Worm (Caenorhabditis elegans) whole organism, young adult: ENCODE measurements around the gene C26B2.8.
"Not testable (repeated sequence)": the region's sequence is repeated elsewhere in the genome, so short reads cannot be mapped to it uniquely, and the experiment has no call there.

Experiments used
- B0019.2 ChIP-seq: fragments of 200-800 bp; sonication (Bioruptor generic); conservative IDR thresholded peaks from 2 replicates; pipeline ENCODE4 v1.3.6; 2022; ENCODE audit warnings: missing genetic modification reagents, missing genetic modification characterization, missing compliant biosample characterization
- B0035.1 ChIP-seq: sonication (generic microtip); optimal IDR thresholded peaks from 2 replicates; lab custom pipeline; 2016; ENCODE audit warnings: missing genetic modification characterization, mild to moderate bottlenecking, missing compliant biosample characterization, missing genotype, missing genetic modification reagents
- C17E4.6 ChIP-seq: fragments of 200-800 bp; sonication (Bioruptor generic); IDR thresholded peaks from 2 replicates; pipeline ENCODE4 v1.3.6; 2022; ENCODE audit warnings: missing genetic modification reagents, missing genetic modification characterization, missing compliant biosample characterization
- D2030.7 ChIP-seq: fragments of 200-800 bp; sonication (Bioruptor generic); IDR thresholded peaks from 2 replicates; pipeline ENCODE4 v1.3.6; 2022; ENCODE audit warnings: missing genetic modification reagents, missing genetic modification characterization, missing compliant biosample characterization
- F33H1.4 ChIP-seq: fragments of 200-800 bp; sonication (Bioruptor generic); IDR thresholded peaks from 2 replicates; pipeline ENCODE4 v1.3.6; 2022; ENCODE audit warnings: missing genetic modification reagents, missing genetic modification characterization, missing compliant biosample characterization
- K11D2.4 ChIP-seq: fragments of 200-800 bp; sonication (Bioruptor generic); IDR thresholded peaks from 2 replicates; pipeline ENCODE4 v1.3.6; 2022; ENCODE audit warnings: missing genetic modification reagents, missing genetic modification characterization, missing compliant biosample characterization
- K12H6.12 ChIP-seq: fragments of 200-800 bp; sonication (Bioruptor generic); optimal IDR thresholded peaks from 2 replicates; lab custom pipeline; 2018; ENCODE audit warnings: mild to moderate bottlenecking, missing genetic modification characterization, missing compliant biosample characterization
- Y56A3A.18 ChIP-seq: fragments of 200-800 bp; sonication (Bioruptor generic); IDR thresholded peaks from 2 replicates; pipeline ENCODE4 v1.3.6; 2022; ENCODE audit warnings: missing genetic modification reagents, missing genetic modification characterization, missing compliant biosample characterization
- Y67H2A.10 ChIP-seq: fragments of 200-800 bp; sonication (Bioruptor generic); conservative IDR thresholded peaks from 2 replicates; pipeline ENCODE4 v1.3.6; 2022; ENCODE audit warnings: missing genetic modification reagents, missing genetic modification characterization, missing compliant biosample characterization
- Y95B8A.8 ChIP-seq: fragments of 200-800 bp; sonication (Bioruptor generic); IDR thresholded peaks from 2 replicates; pipeline ENCODE4 v1.3.6; 2022; ENCODE audit warnings: missing genetic modification reagents, missing genetic modification characterization, missing compliant biosample characterization
- ZK185.1 ChIP-seq: sonication (generic microtip); optimal IDR thresholded peaks from 2 replicates; lab custom pipeline; 2016; ENCODE audit warnings: mild to moderate bottlenecking, missing genetic modification characterization, missing compliant biosample characterization; ENCODE audit not compliant: poor library complexity, severe bottlenecking
- aptf-2 ChIP-seq: fragments of 200-800 bp; sonication (Bioruptor generic); conservative IDR thresholded peaks from 2 replicates; pipeline ENCODE4 v1.3.6; 2022; ENCODE audit warnings: missing genetic modification reagents, missing genetic modification characterization, missing compliant biosample characterization
- attf-3 ChIP-seq: fragments of 200-800 bp; sonication (Bioruptor generic); conservative IDR thresholded peaks from 2 replicates; pipeline ENCODE4 v1.3.6; 2022; ENCODE audit warnings: missing genetic modification reagents, missing genetic modification characterization, missing compliant biosample characterization
- attf-5 ChIP-seq: fragments of 200-800 bp; sonication (Bioruptor generic); optimal IDR thresholded peaks from 2 replicates; lab custom pipeline; 2018; ENCODE audit warnings: mild to moderate bottlenecking, missing genetic modification characterization, missing compliant biosample characterization
- attf-6 ChIP-seq: fragments of 200-800 bp; sonication (Bioruptor generic); IDR thresholded peaks from 2 replicates; pipeline ENCODE4 v1.3.6; 2022; ENCODE audit warnings: missing genetic modification reagents, missing genetic modification characterization, missing compliant biosample characterization
- bed-2 ChIP-seq: fragments of 200-800 bp; sonication (Bioruptor generic); IDR thresholded peaks from 2 replicates; pipeline ENCODE4 v1.3.6; 2022; ENCODE audit warnings: missing genetic modification reagents, missing genetic modification characterization, missing compliant biosample characterization
- ccch-3 ChIP-seq: fragments of 200-800 bp; sonication (Bioruptor generic); optimal IDR thresholded peaks from 2 replicates; lab custom pipeline; 2018; ENCODE audit warnings: mild to moderate bottlenecking, missing genetic modification characterization, missing compliant biosample characterization
- cebp-1 ChIP-seq, 2 experiments: fragments of 200-800 bp in 1 of 2; sonication (Bioruptor generic) in 1 of 2; sonication (generic microtip) in 1 of 2; IDR thresholded peaks in 1 of 2; optimal IDR thresholded peaks in 1 of 2; 2 replicates each; pipeline versions ENCODE4 v1.3.6 to Lab custom; 2017 to 2022; ENCODE audit warnings: missing compliant biosample characterization in 2 of 2, missing genetic modification characterization in 2 of 2, mild to moderate bottlenecking in 1 of 2, missing genetic modification reagents in 1 of 2, moderate library complexity in 1 of 2
- ceh-100 ChIP-seq: fragments of 200-800 bp; sonication (Bioruptor generic); IDR thresholded peaks from 2 replicates; pipeline ENCODE4 v1.3.6; 2022; ENCODE audit warnings: missing genetic modification reagents, missing genetic modification characterization, missing compliant biosample characterization
- ceh-27 ChIP-seq: fragments of 200-800 bp; sonication (Bioruptor generic); optimal IDR thresholded peaks from 2 replicates; lab custom pipeline; 2018; ENCODE audit warnings: mild to moderate bottlenecking, missing genetic modification characterization, moderate library complexity, missing compliant biosample characterization
- chd-7 ChIP-seq: sonication (generic microtip); optimal IDR thresholded peaks from 2 replicates; lab custom pipeline; 2016; ENCODE audit warnings: mild to moderate bottlenecking, missing genetic modification characterization, moderate library complexity, missing compliant biosample characterization
- die-1 ChIP-seq: sonication (generic microtip); optimal IDR thresholded peaks from 2 replicates; lab custom pipeline; 2016; ENCODE audit warnings: missing genotype, mild to moderate bottlenecking, missing genetic modification characterization, missing compliant biosample characterization
- dox-1 ChIP-seq: fragments of 200-800 bp; sonication (Bioruptor generic); IDR thresholded peaks from 2 replicates; pipeline ENCODE4 v1.3.6; 2022; ENCODE audit warnings: missing genetic modification reagents, missing genetic modification characterization, missing compliant biosample characterization
- egrh-3 ChIP-seq: fragments of 200-800 bp; sonication (Bioruptor generic); IDR thresholded peaks from 2 replicates; pipeline ENCODE4 v1.3.6; 2022; ENCODE audit warnings: missing genetic modification reagents, missing genetic modification characterization, missing compliant biosample characterization
- ekl-4 ChIP-seq: fragments of 200-800 bp; sonication (Bioruptor generic); IDR thresholded peaks from 2 replicates; pipeline ENCODE4 v1.3.6; 2022; ENCODE audit warnings: missing genetic modification reagents, missing genetic modification characterization, missing compliant biosample characterization
- hrde-1 ChIP-seq: sonication (generic microtip); optimal IDR thresholded peaks from 2 replicates; lab custom pipeline; 2016; ENCODE audit warnings: missing genetic modification characterization, mild to moderate bottlenecking, missing compliant biosample characterization, moderate library complexity, missing genotype, missing genetic modification reagents, borderline replicate concordance
- hsf-1 ChIP-seq: fragments of 200-800 bp; sonication (Bioruptor generic); IDR thresholded peaks from 2 replicates; pipeline ENCODE4 v1.3.6; 2022; ENCODE audit warnings: missing genetic modification reagents, missing genetic modification characterization, missing compliant biosample characterization
- let-526 ChIP-seq: fragments of 200-800 bp; sonication (Bioruptor generic); IDR thresholded peaks from 2 replicates; pipeline ENCODE4 v1.3.6; 2022; ENCODE audit warnings: missing genetic modification reagents, missing genetic modification characterization, missing compliant biosample characterization
- let-607 ChIP-seq, 2 experiments: fragments of 200-800 bp in 1 of 2; sonication (Bioruptor generic) in 1 of 2; sonication (generic microtip) in 1 of 2; optimal IDR thresholded peaks; 2 replicates each; lab custom pipeline; 2016 to 2018; ENCODE audit warnings: mild to moderate bottlenecking in 2 of 2, missing compliant biosample characterization in 2 of 2, missing genetic modification characterization in 2 of 2, moderate library complexity in 2 of 2, missing genotype in 1 of 2
- lin-26 ChIP-seq: fragments of 200-800 bp; sonication (Bioruptor generic); IDR thresholded peaks from 2 replicates; pipeline ENCODE4 v1.3.6; 2022; ENCODE audit warnings: missing genetic modification reagents, missing genetic modification characterization, missing compliant biosample characterization
- lin-54 ChIP-seq: fragments of 200-800 bp; sonication (Bioruptor generic); optimal IDR thresholded peaks from 2 replicates; lab custom pipeline; 2018; ENCODE audit warnings: mild to moderate bottlenecking, missing genetic modification characterization, missing compliant biosample characterization
- lir-1 ChIP-seq: fragments of 200-800 bp; sonication (Bioruptor generic); conservative IDR thresholded peaks from 2 replicates; pipeline ENCODE4 v1.3.6; 2022; ENCODE audit warnings: missing genetic modification reagents, missing genetic modification characterization, missing compliant biosample characterization
- lsl-1 ChIP-seq: fragments of 200-800 bp; sonication (Bioruptor generic); optimal IDR thresholded peaks from 2 replicates; lab custom pipeline; 2018; ENCODE audit warnings: mild to moderate bottlenecking, missing genetic modification characterization, moderate library complexity, missing compliant biosample characterization
- madf-10 ChIP-seq: sonication (generic microtip); optimal IDR thresholded peaks from 2 replicates; lab custom pipeline; 2016; ENCODE audit warnings: mild to moderate bottlenecking, missing genetic modification characterization, missing compliant biosample characterization
- madf-6 ChIP-seq: fragments of 200-800 bp; sonication (Bioruptor generic); IDR thresholded peaks from 2 replicates; pipeline ENCODE4 v1.3.6; 2022; ENCODE audit warnings: missing genetic modification reagents, missing genetic modification characterization, missing compliant biosample characterization
- madf-8 ChIP-seq: fragments of 200-800 bp; sonication (Bioruptor generic); conservative IDR thresholded peaks from 2 replicates; pipeline ENCODE4 v1.3.6; 2022; ENCODE audit warnings: missing genetic modification reagents, missing genetic modification characterization, missing compliant biosample characterization
- mcd-1 ChIP-seq: fragments of 200-800 bp; sonication (Bioruptor generic); IDR thresholded peaks from 2 replicates; pipeline ENCODE4 v1.3.6; 2022; ENCODE audit warnings: missing genetic modification reagents, missing genetic modification characterization, missing compliant biosample characterization
- nfyb-1 ChIP-seq: fragments of 200-800 bp; sonication (Bioruptor generic); IDR thresholded peaks from 2 replicates; pipeline ENCODE4 v1.3.6; 2022; ENCODE audit warnings: missing genetic modification reagents, missing genetic modification characterization, missing compliant biosample characterization
- pbrm-1 ChIP-seq: fragments of 200-800 bp; sonication (Bioruptor generic); IDR thresholded peaks from 2 replicates; pipeline ENCODE4 v1.3.6; 2022; ENCODE audit warnings: missing genetic modification reagents, missing genetic modification characterization, missing compliant biosample characterization
- rec-8 ChIP-seq, 2 experiments: sonication (generic microtip); optimal IDR thresholded peaks; 2 replicates each; lab custom pipeline; 2016; ENCODE audit warnings: mild to moderate bottlenecking in 2 of 2, missing genetic modification characterization in 2 of 2, missing genetic modification reagents in 2 of 2, missing genotype in 2 of 2, missing biosample characterization in 1 of 2, missing compliant biosample characterization in 1 of 2, moderate library complexity in 1 of 2
- snpc-3.4 ChIP-seq: sonication (generic microtip); optimal IDR thresholded peaks from 2 replicates; lab custom pipeline; 2017; ENCODE audit warnings: missing genetic modification characterization, mild to moderate bottlenecking, missing compliant biosample characterization, antibody characterized with exemption, moderate library complexity, missing genotype, missing genetic modification reagents
- snpc-4 ChIP-seq, 5 experiments: fragments of 150-350 bp in 1 of 5; sonication (generic microtip) in 4 of 5; optimal IDR thresholded peaks; 2 replicates each; lab custom pipeline; 2014 to 2018; ENCODE audit warnings: missing genetic modification characterization in 5 of 5, missing biosample characterization in 3 of 5, antibody characterized with exemption in 2 of 5, mild to moderate bottlenecking in 2 of 5, missing compliant biosample characterization in 2 of 5, missing genotype in 2 of 5, moderate library complexity in 2 of 5, missing genetic modification reagents in 1 of 5
- ztf-18 ChIP-seq: sonication (generic microtip); optimal IDR thresholded peaks from 2 replicates; lab custom pipeline; 2016; ENCODE audit warnings: missing genotype, mild to moderate bottlenecking, missing genetic modification characterization, missing compliant biosample characterization
- ztf-28 ChIP-seq: fragments of 200-800 bp; sonication (Bioruptor generic); IDR thresholded peaks from 2 replicates; pipeline ENCODE4 v1.3.6; 2022; ENCODE audit warnings: missing genetic modification reagents, missing genetic modification characterization, missing compliant biosample characterization

C26B2.8 gene

DNA sequence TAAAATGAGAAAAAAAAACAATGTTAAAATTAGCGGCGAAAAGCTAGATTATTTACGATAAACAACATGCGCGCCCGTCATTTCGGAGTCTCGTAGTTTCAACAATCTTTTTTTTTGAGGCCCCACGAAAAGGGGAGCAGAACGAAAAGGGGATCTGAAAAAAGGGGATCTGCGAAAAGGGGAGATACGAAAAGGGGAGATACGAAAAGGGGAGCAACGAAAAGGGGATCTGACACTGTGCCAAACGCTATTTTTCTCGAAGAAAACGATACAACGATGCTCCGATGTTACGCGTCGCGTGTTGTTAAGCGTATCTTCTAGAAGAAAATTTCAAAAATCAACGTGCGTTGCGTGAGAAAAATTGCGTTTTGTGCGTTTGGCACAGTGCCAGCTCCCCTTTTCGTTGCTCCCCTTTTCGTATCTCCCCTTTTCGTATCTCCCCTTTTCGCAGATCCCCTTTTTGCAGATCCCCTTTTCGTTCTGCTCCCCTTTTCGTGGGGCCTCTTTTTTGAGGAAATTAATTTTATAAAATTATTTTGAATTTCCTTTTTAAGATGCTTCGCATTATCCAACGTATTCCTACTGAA lies 1.9 kb downstream of the C26B2.8 start, which contains the start of gene C26B2.7:
C26B2.7 (plus strand) TSS at position 549 of the 587 bp plus-strand sequence.
- TF ChIP-seq K11D2.4 (GFP tag; lab: Robert Waterston, UW): peak; percentile 69
- TF ChIP-seq Y95B8A.8 (GFP tag; lab: Robert Waterston, UW): peak; percentile 85
- TF ChIP-seq lir-1 (GFP tag; lab: Robert Waterston, UW): peak; percentile 77
- peak; percentile 59 for TF ChIP-seq ccch-3 (GFP tag; lab: Kevin White, UChicago)
- TF ChIP-seq snpc-4 (GFP tag; optimal IDR thresholded peaks at IDR 0.05; lab: Kevin White, UChicago): not testable (repeated sequence)
- peak in 3 of 4 experiments; percentile 11 to 59 (median 16) for TF ChIP-seq snpc-4 (tag; optimal IDR thresholded peaks at IDR 0.05; lab: Kevin White, UChicago)
- TF ChIP-seq snpc-3.4: peak; percentile 29
- peak; percentile 78 for TF ChIP-seq attf-5
- TF ChIP-seq let-607 (tag; optimal IDR thresholded peaks at IDR 0.05; lab: Kevin White, UChicago): peak in 1 of 2 experiments; percentile 48
- TF ChIP-seq hsf-1 (GFP tag; lab: Robert Waterston, UW): peak; percentile 77
- TF ChIP-seq hrde-1 (tag; lab: Kevin White, UChicago): peak; percentile 9
- peak; percentile 86 for TF ChIP-seq dox-1 (GFP tag; lab: Robert Waterston, UW)
- peak; percentile 75 for TF ChIP-seq ztf-18 (tag; lab: Kevin White, UChicago)
- peak; percentile 78 for TF ChIP-seq ZK185.1 (tag; lab: Kevin White, UChicago)
- peak in 1 of 2 experiments; percentile 34 for TF ChIP-seq rec-8 (tag; optimal IDR thresholded peaks at IDR 0.05; lab: Kevin White, UChicago)
- TF ChIP-seq let-526: peak; percentile 88
- TF ChIP-seq chd-7 (tag; lab: Kevin White, UChicago): peak; percentile 37
- TF ChIP-seq ceh-27 (GFP tag; lab: Kevin White, UChicago): peak; percentile 72
- peak; percentile 82 for TF ChIP-seq C17E4.6
- TF ChIP-seq mcd-1 (GFP tag; lab: Robert Waterston, UW): peak; percentile 69
- peak; percentile 57 for TF ChIP-seq ekl-4 (GFP tag; lab: Robert Waterston, UW)
- peak; percentile 60 for TF ChIP-seq K12H6.12
- TF ChIP-seq lsl-1 (GFP tag; lab: Kevin White, UChicago): peak; percentile 59
- TF ChIP-seq die-1 (tag; lab: Kevin White, UChicago): peak; percentile 54
- TF ChIP-seq bed-2 (GFP tag; lab: Robert Waterston, UW): peak; percentile 89; the same call in 1 of the 2 replicates
- peak; percentile 63 for TF ChIP-seq madf-8 (GFP tag; lab: Robert Waterston, UW)
- 0 out of 2 replicates have a peak, but pooled peaks have one; percentile 14 for TF ChIP-seq attf-6 (GFP tag; lab: Robert Waterston, UW)
- peak; percentile 67; the same call in 1 of the 2 replicates for TF ChIP-seq nfyb-1 (GFP tag; lab: Robert Waterston, UW)
- TF ChIP-seq attf-3 (GFP tag; lab: Robert Waterston, UW): peak; percentile 99
- TF ChIP-seq Y67H2A.10 (GFP tag; lab: Robert Waterston, UW): peak; percentile 68
- peak; percentile 60 for TF ChIP-seq F33H1.4 (GFP tag; lab: Robert Waterston, UW)
- peak; percentile 80 for TF ChIP-seq B0019.2 (GFP tag; lab: Robert Waterston, UW)
- TF ChIP-seq ztf-28: peak; percentile 97
- peak; percentile 87 for TF ChIP-seq aptf-2 (GFP tag; lab: Robert Waterston, UW)
- peak; percentile 3 for TF ChIP-seq B0035.1 (tag; lab: Kevin White, UChicago)
- TF ChIP-seq madf-10 (tag; lab: Kevin White, UChicago): peak; percentile 84
- TF ChIP-seq pbrm-1 (GFP tag; lab: Robert Waterston, UW): peak; percentile 62; the same call in 1 of the 2 replicates
- peak; percentile 94 for TF ChIP-seq D2030.7 (GFP tag; lab: Robert Waterston, UW)
- peak; percentile 81 for TF ChIP-seq egrh-3 (GFP tag; lab: Robert Waterston, UW)
- TF ChIP-seq madf-6 (GFP tag; lab: Robert Waterston, UW): peak; percentile 66
- peak; percentile 67 for TF ChIP-seq cebp-1 (GFP tag; IDR thresholded peaks at IDR 0.05; lab: Robert Waterston, UW)
- peak; percentile 69 for TF ChIP-seq cebp-1 (tag; optimal IDR thresholded peaks at IDR 0.05; lab: Kevin White, UChicago)
- peak; percentile 69 for TF ChIP-seq lin-54 (GFP tag; lab: Kevin White, UChicago)
- peak; percentile 57; the same call in 1 of the 2 replicates for TF ChIP-seq Y56A3A.18 (GFP tag; lab: Robert Waterston, UW)
- peak; percentile 99 for TF ChIP-seq ceh-100 (GFP tag; lab: Robert Waterston, UW)
- TF ChIP-seq lin-26 (GFP tag; lab: Robert Waterston, UW): peak; percentile 63
